Worm (Caenorhabditis elegans) whole organism, early embryonic: Measurements from ENCODE around the gene M163.5.

Experiments used
- B0310.2 ChIP-seq: sonication (generic microtip); optimal IDR thresholded peaks from 2 replicates; lab custom pipeline; 2016; ENCODE audit warnings: mild to moderate bottlenecking, missing genetic modification characterization, missing compliant biosample characterization
- ama-1 ChIP-seq: fragments of 150-350 bp; optimal IDR thresholded peaks from 2 replicates; lab custom pipeline; 2014
- ceh-13 ChIP-seq: fragments of 200-800 bp; sonication (Bioruptor generic); optimal IDR thresholded peaks from 2 replicates; lab custom pipeline; 2018; ENCODE audit warnings: mild to moderate bottlenecking, missing genetic modification characterization, missing compliant biosample characterization
- ceh-36 ChIP-seq: sonication (generic microtip); optimal IDR thresholded peaks from 2 replicates; lab custom pipeline; 2016; ENCODE audit warnings: missing genetic modification characterization, inconsistent platforms, missing compliant biosample characterization
- flt-1 ChIP-seq: fragments of 200-800 bp; sonication (Bioruptor generic); IDR thresholded peaks from 2 replicates; pipeline ENCODE4 v1.3.6; 2022; ENCODE audit warnings: missing genetic modification characterization, missing compliant biosample characterization
- hmbx-1 ChIP-seq: sonication (generic microtip); optimal IDR thresholded peaks from 2 replicates; lab custom pipeline; 2016; ENCODE audit warnings: mild to moderate bottlenecking, missing genetic modification characterization, missing compliant biosample characterization
- hnd-1 ChIP-seq: sonication (generic microtip); optimal IDR thresholded peaks from 2 replicates; lab custom pipeline; 2016; ENCODE audit warnings: missing genetic modification characterization, missing compliant biosample characterization
- pes-1 ChIP-seq: fragments of 200-800 bp; sonication (Bioruptor generic); IDR thresholded peaks from 2 replicates; pipeline ENCODE4 v1.3.6; 2022; ENCODE audit warnings: missing genetic modification reagents, missing genetic modification characterization, missing compliant biosample characterization
- scrt-1 ChIP-seq: fragments of 200-800 bp; sonication (Bioruptor generic); IDR thresholded peaks from 2 replicates; pipeline ENCODE4 v1.3.6; 2022; ENCODE audit warnings: missing genetic modification characterization, missing compliant biosample characterization
- sea-1 ChIP-seq: fragments of 200-800 bp; sonication (Bioruptor generic); conservative IDR thresholded peaks from 2 replicates; pipeline ENCODE4 v1.3.6; 2022; ENCODE audit warnings: missing genetic modification characterization, missing compliant biosample characterization
- tbx-37 ChIP-seq: fragments of 200-800 bp; sonication (Bioruptor generic); conservative IDR thresholded peaks from 2 replicates; pipeline ENCODE4 v1.3.6; 2022; ENCODE audit warnings: missing genetic modification reagents, missing genetic modification characterization, missing compliant biosample characterization
- tra-4 ChIP-seq: sonication (generic microtip); optimal IDR thresholded peaks from 2 replicates; lab custom pipeline; 2017; ENCODE audit warnings: missing genetic modification characterization, missing compliant biosample characterization

- TF ChIP-seq flt-1 (GFP tag; lab: Robert Waterston, UW) (no peak), hmbx-1 (tag; lab: Kevin White, UChicago) (no peak), B0310.2 (tag; lab: Kevin White, UChicago) (no peak), hnd-1 (tag; lab: Kevin White, UChicago) (no peak), ama-1 (lab: Kevin White, UChicago) (no peak), sea-1 (GFP tag; lab: Robert Waterston, UW) (no peak), pes-1 (GFP tag; lab: Robert Waterston, UW) (no peak), tra-4 (tag; lab: Kevin White, UChicago) (no peak), tbx-37 (no peak), ceh-13 (GFP tag; lab: Kevin White, UChicago) (no peak), scrt-1 (GFP tag; lab: Robert Waterston, UW) (no peak), ceh-36 (tag; lab: Kevin White, UChicago) (no peak)
These were observed 29.4 kb downstream of the M163.5 start for ce11 chrX:14503282-14503681.
